Worm (Caenorhabditis elegans) whole organism, mixed stage, embryonic: Measurements from ENCODE around the gene T06A10.106.
"Not testable (repeated sequence)": the region's sequence is repeated elsewhere in the genome, so short reads cannot be mapped to it uniquely, and the experiment has no call there.

ENCODE experiments used
- nhr-237 ChIP-seq: fragments of 150-350 bp; optimal IDR thresholded peaks from 2 replicates; lab custom pipeline; 2014; ENCODE audit warnings: missing biosample characterization, missing genetic modification characterization
- unc-62 ChIP-seq: fragments of 150-350 bp; optimal IDR thresholded peaks from 2 replicates; lab custom pipeline; 2014; ENCODE audit warnings: missing biosample characterization, missing genetic modification reagents, missing genetic modification characterization

DNA sequence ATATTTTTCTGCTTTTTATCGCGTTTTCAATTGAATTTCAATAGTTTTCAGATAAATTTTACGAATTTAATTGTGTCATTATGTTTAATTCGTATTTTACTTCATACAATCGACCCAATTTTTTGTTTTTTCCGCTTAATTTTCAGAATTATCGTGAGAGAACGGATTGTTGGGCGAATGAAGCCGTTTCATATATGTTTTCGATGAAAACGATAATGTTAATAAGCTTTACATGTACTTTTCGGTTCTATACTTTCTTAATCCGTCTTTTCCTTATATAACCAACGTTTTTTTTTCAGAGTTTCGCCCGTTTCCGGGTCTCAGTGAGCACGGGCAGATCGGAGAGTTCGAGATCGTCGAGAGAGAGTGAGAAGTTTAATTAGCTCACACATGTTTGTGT is 26.5 kb upstream of the T06A10.106 start, which contains the start of gene T06A10.2:
- TF ChIP-seq unc-62; nhr-237 (tag; lab: Kevin White, UChicago): not testable (repeated sequence)
